Fruit fly (Drosophila melanogaster) whole organism, prepupa: ENCODE measurements around the gene AANATL7.

Source experiments
- CG11294 ChIP-seq: fragments of 200-800 bp; sonication (Bioruptor generic); IDR thresholded peaks from 2 replicates; pipeline ENCODE4 v1.3.6; 2022; ENCODE audit warnings: missing biosample characterization, missing genetic modification characterization
- CG34406 ChIP-seq: fragments of 200-800 bp; sonication (Bioruptor generic); optimal IDR thresholded peaks from 3 replicates; lab custom pipeline; 2016; ENCODE audit warnings: missing biosample characterization, missing genetic modification characterization
- CG4318 ChIP-seq: fragments of 200-800 bp; sonication (Bioruptor generic); optimal IDR thresholded peaks from 3 replicates; lab custom pipeline; 2017; ENCODE audit warnings: missing biosample characterization, mild to moderate bottlenecking, missing genetic modification characterization
- CG6854 ChIP-seq: fragments of 200-800 bp; sonication (Bioruptor generic); optimal IDR thresholded peaks from 2 replicates; lab custom pipeline; 2017; ENCODE audit warnings: missing biosample characterization, mild to moderate bottlenecking, missing genetic modification characterization
- CG8632 ChIP-seq: fragments of 200-800 bp; sonication (Bioruptor generic); optimal IDR thresholded peaks from 3 replicates; lab custom pipeline; 2016; ENCODE audit warnings: missing biosample characterization, missing genetic modification characterization
- Eip93F ChIP-seq: fragments of 200-800 bp; sonication (Bioruptor generic); optimal IDR thresholded peaks from 2 replicates; lab custom pipeline; 2016; ENCODE audit warnings: missing biosample characterization, mild to moderate bottlenecking, missing genetic modification characterization
- Smox ChIP-seq: fragments of 200-800 bp; sonication (Bioruptor generic); optimal IDR thresholded peaks from 3 replicates; lab custom pipeline; 2016; ENCODE audit warnings: missing biosample characterization, missing genetic modification characterization
- Sox14 ChIP-seq: fragments of 200-800 bp; sonication (Bioruptor generic); optimal IDR thresholded peaks from 3 replicates; lab custom pipeline; 2016; ENCODE audit warnings: missing biosample characterization, missing genetic modification characterization
- achi ChIP-seq: fragments of 200-800 bp; sonication (Bioruptor generic); optimal IDR thresholded peaks from 3 replicates; lab custom pipeline; 2016; ENCODE audit warnings: missing biosample characterization, missing genetic modification characterization
- eg ChIP-seq: fragments of 200-800 bp; sonication (Bioruptor generic); IDR thresholded peaks from 3 replicates; pipeline ENCODE4 v1.3.6; 2022; ENCODE audit warnings: missing biosample characterization, missing genetic modification characterization
- fd59A ChIP-seq: fragments of 200-800 bp; sonication (Bioruptor generic); optimal IDR thresholded peaks from 2 replicates; lab custom pipeline; 2017; ENCODE audit warnings: missing biosample characterization, mild to moderate bottlenecking, missing genetic modification characterization, missing genetic modification reagents

DNA sequence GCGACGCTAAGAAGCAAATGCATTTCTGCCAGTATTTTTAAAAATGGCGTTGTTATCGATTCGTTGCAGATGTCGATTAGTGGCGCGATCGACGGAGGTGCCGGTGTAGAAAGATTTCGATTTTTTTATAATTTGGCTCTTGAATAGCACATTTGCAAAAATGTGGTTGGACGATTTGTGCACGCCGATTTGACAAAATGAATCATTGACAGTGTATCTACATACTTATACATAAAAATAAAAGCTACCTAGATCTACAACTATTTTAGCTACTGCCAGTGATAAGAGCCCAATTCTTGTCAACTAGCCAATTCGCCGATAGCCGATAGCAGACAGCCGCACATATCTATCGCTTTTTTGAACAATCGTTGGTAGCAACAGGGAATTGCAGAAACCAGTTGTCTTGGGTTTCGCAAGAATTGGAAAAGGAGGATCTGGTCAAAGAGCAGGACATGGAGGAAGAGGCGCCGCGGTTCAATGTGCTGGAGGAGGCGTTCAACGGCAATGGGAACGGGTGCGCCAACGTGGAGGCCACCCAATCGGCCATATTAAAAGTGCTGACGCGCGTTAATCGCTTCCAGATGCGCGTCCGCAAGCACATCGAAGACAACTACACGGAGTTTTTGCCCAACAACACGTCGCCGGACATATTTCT is 23.2 kb downstream of the AANATL7 start, which contains the start of the genes Klp3A and Zw10:
- TF ChIP-seq Smox (GFP tag; lab: Kevin White, UChicago) (no peak), eg (GFP tag; lab: Robert Waterston, UW) (no peak), fd59A (GFP tag; lab: Kevin White, UChicago) (no peak), CG4318 (GFP tag; lab: Kevin White, UChicago) (no peak), CG34406 (GFP tag; lab: Kevin White, UChicago) (no peak), CG8632 (GFP tag; lab: Kevin White, UChicago) (no peak), achi (no peak), Eip93F (GFP tag; lab: Kevin White, UChicago) (no peak), Sox14 (GFP tag; lab: Kevin White, UChicago) (no peak), CG11294 (GFP tag; lab: Robert Waterston, UW) (no peak), CG6854 (GFP tag; lab: Kevin White, UChicago) (no peak)
